Fruit fly (Drosophila melanogaster) whole organism, embryonic: ENCODE data around the gene CG6225.

ENCODE experiments used
- Asciz ChIP-seq: fragments of 200-800 bp; sonication (Bioruptor generic); optimal IDR thresholded peaks from 2 replicates; lab custom pipeline; 2017; ENCODE audit warnings: missing biosample characterization, mild to moderate bottlenecking, missing genetic modification characterization, missing genetic modification reagents
- BEAF-32 ChIP-seq: fragments of 200-800 bp; sonication (Bioruptor generic); optimal IDR thresholded peaks from 3 replicates; lab custom pipeline; 2017; ENCODE audit warnings: missing biosample characterization, missing genetic modification characterization, mild to moderate bottlenecking, moderate library complexity, missing genetic modification reagents
- Bdp1 ChIP-seq: fragments of 200-800 bp; sonication (Bioruptor generic); optimal IDR thresholded peaks from 3 replicates; lab custom pipeline; 2016; ENCODE audit warnings: missing biosample characterization, missing genetic modification characterization
- Bteb2 ChIP-seq: fragments of 200-800 bp; sonication (Bioruptor generic); optimal IDR thresholded peaks from 2 replicates; lab custom pipeline; 2016; ENCODE audit warnings: missing biosample characterization, missing genetic modification characterization
- CG10543 ChIP-seq: fragments of 200-800 bp; sonication (Bioruptor generic); optimal IDR thresholded peaks from 3 replicates; lab custom pipeline; 2017; ENCODE audit warnings: missing biosample characterization, mild to moderate bottlenecking, missing genetic modification characterization, moderate library complexity
- CG11695 ChIP-seq: fragments of 200-800 bp; sonication (Bioruptor generic); IDR thresholded peaks from 3 replicates; pipeline ENCODE4 v1.3.6; 2022; ENCODE audit warnings: missing biosample characterization, missing genetic modification characterization
- CG13894 ChIP-seq: fragments of 200-800 bp; sonication (Bioruptor generic); optimal IDR thresholded peaks from 3 replicates; lab custom pipeline; 2018; ENCODE audit warnings: missing biosample characterization, mild to moderate bottlenecking, missing genetic modification characterization, moderate library complexity
- CG15696 ChIP-seq: fragments of 200-800 bp; sonication (Bioruptor generic); optimal IDR thresholded peaks from 2 replicates; lab custom pipeline; 2019; ENCODE audit warnings: missing biosample characterization, mild to moderate bottlenecking, missing genetic modification characterization, moderate library complexity
- CG17912 ChIP-seq: fragments of 200-800 bp; sonication (Bioruptor generic); optimal IDR thresholded peaks from 2 replicates; lab custom pipeline; 2018; ENCODE audit warnings: missing biosample characterization, mild to moderate bottlenecking, missing genetic modification characterization
- CG18262 ChIP-seq: fragments of 200-800 bp; optimal IDR thresholded peaks from 3 replicates; lab custom pipeline; 2019; ENCODE audit warnings: missing biosample characterization, mild to moderate bottlenecking, missing genetic modification characterization, moderate library complexity
- CG30431 ChIP-seq: fragments of 200-800 bp; sonication (Bioruptor generic); optimal IDR thresholded peaks from 2 replicates; lab custom pipeline; 2017; ENCODE audit warnings: missing biosample characterization, missing genetic modification characterization
- CG34376 ChIP-seq: fragments of 200-800 bp; sonication (Bioruptor generic); optimal IDR thresholded peaks from 2 replicates; lab custom pipeline; 2018; ENCODE audit warnings: missing biosample characterization, mild to moderate bottlenecking, missing genetic modification characterization
- CG34422 ChIP-seq: fragments of 200-800 bp; sonication (Bioruptor generic); IDR thresholded peaks from 3 replicates; pipeline ENCODE4 v1.3.6; 2022; ENCODE audit warnings: missing biosample characterization, missing genetic modification characterization
- CG4360 ChIP-seq: fragments of 200-800 bp; sonication (Bioruptor generic); IDR thresholded peaks from 2 replicates; pipeline ENCODE4 v1.3.6; 2022; ENCODE audit warnings: missing biosample characterization, missing genetic modification characterization
- CG4424 ChIP-seq: fragments of 200-800 bp; sonication (Bioruptor generic); optimal IDR thresholded peaks from 3 replicates; lab custom pipeline; 2016; ENCODE audit warnings: missing biosample characterization, missing genetic modification characterization
- CG4730 ChIP-seq: fragments of 200-800 bp; sonication (Bioruptor generic); IDR thresholded peaks from 2 replicates; pipeline ENCODE4 v1.3.6; 2022; ENCODE audit warnings: missing biosample characterization, missing genetic modification characterization
- CG6689 ChIP-seq: fragments of 200-800 bp; sonication (Bioruptor generic); IDR thresholded peaks from 2 replicates; pipeline ENCODE4 v1.3.6; 2022; ENCODE audit warnings: missing biosample characterization, missing genetic modification characterization
- CG7745 ChIP-seq: fragments of 200-800 bp; sonication (Bioruptor generic); optimal IDR thresholded peaks from 2 replicates; lab custom pipeline; 2018; ENCODE audit warnings: missing biosample characterization, mild to moderate bottlenecking, missing genetic modification characterization, moderate library complexity
- Camta ChIP-seq: fragments of 200-800 bp; sonication (Bioruptor generic); optimal IDR thresholded peaks from 2 replicates; lab custom pipeline; 2016; ENCODE audit warnings: missing biosample characterization, missing genetic modification characterization
- D ChIP-seq, 2 experiments: fragments of 200-800 bp in 1 of 2; fragments of >200 bp in 1 of 2; sonication (Bioruptor generic) in 1 of 2; optimal IDR thresholded peaks; 2 replicates in 1 of 2; 3 replicates in 1 of 2; lab custom pipeline; 2017; ENCODE audit warnings: mild to moderate bottlenecking in 1 of 2, missing biosample characterization in 1 of 2, missing genetic modification characterization in 1 of 2, missing genetic modification reagents in 1 of 2
- Eip74EF ChIP-seq, 2 experiments: fragments of 200-800 bp in 1 of 2; fragments of >200 bp in 1 of 2; sonication (Bioruptor generic) in 1 of 2; optimal IDR thresholded peaks; 2 replicates each; lab custom pipeline; 2017 to 2019; ENCODE audit warnings: missing biosample characterization in 2 of 2, missing genetic modification characterization in 2 of 2, mild to moderate bottlenecking in 1 of 2, moderate library complexity in 1 of 2
- Hr78 ChIP-seq, 2 experiments: fragments of 200-800 bp in 1 of 2; fragments of >200 bp in 1 of 2; sonication (Bioruptor generic) in 1 of 2; optimal IDR thresholded peaks; 2 replicates each; lab custom pipeline; 2017 to 2019; ENCODE audit warnings: missing biosample characterization in 2 of 2, missing genetic modification characterization in 2 of 2, mild to moderate bottlenecking in 1 of 2, moderate library complexity in 1 of 2
- Kr ChIP-seq: fragments of 200-800 bp; sonication (Bioruptor generic); optimal IDR thresholded peaks from 2 replicates; lab custom pipeline; 2017; ENCODE audit warnings: missing biosample characterization, mild to moderate bottlenecking, missing genetic modification characterization
- Myb ChIP-seq: fragments of 200-800 bp; sonication (Bioruptor generic); optimal IDR thresholded peaks from 2 replicates; lab custom pipeline; 2016; ENCODE audit warnings: missing biosample characterization, missing genetic modification characterization
- NFAT ChIP-seq: fragments of 200-800 bp; sonication (Bioruptor generic); IDR thresholded peaks from 2 replicates; pipeline ENCODE4 v1.3.6; 2022; ENCODE audit warnings: missing biosample characterization, missing genetic modification characterization
- Opbp ChIP-seq: fragments of 200-800 bp; sonication (Bioruptor generic); IDR thresholded peaks from 3 replicates; pipeline ENCODE4 v1.3.6; 2022; ENCODE audit warnings: missing biosample characterization, missing genetic modification characterization; ENCODE audit not compliant: partially characterized antibody
- Poxn ChIP-seq: fragments of 200-800 bp; sonication (Bioruptor generic); IDR thresholded peaks from 2 replicates; pipeline ENCODE4 v1.3.6; 2022; ENCODE audit warnings: missing biosample characterization, missing genetic modification characterization
- Ptx1 ChIP-seq: fragments of 200-800 bp; sonication (Bioruptor generic); IDR thresholded peaks from 2 replicates; pipeline ENCODE4 v1.3.6; 2022; ENCODE audit warnings: missing biosample characterization, missing genetic modification characterization
- Side ChIP-seq: fragments of 200-800 bp; sonication (Bioruptor generic); optimal IDR thresholded peaks from 2 replicates; lab custom pipeline; 2016; ENCODE audit warnings: missing biosample characterization, missing genetic modification characterization
- dysf ChIP-seq: fragments of 200-800 bp; sonication (Bioruptor generic); IDR thresholded peaks from 3 replicates; pipeline ENCODE4 v1.3.6; 2022; ENCODE audit warnings: missing biosample characterization, missing genetic modification characterization
- gcm ChIP-seq: fragments of 200-800 bp; sonication (Bioruptor generic); optimal IDR thresholded peaks from 2 replicates; lab custom pipeline; 2019; ENCODE audit warnings: missing biosample characterization, mild to moderate bottlenecking, missing genetic modification characterization, moderate library complexity
- gcm2 ChIP-seq: fragments of 200-800 bp; sonication (Bioruptor generic); optimal IDR thresholded peaks from 2 replicates; lab custom pipeline; 2016; ENCODE audit warnings: missing biosample characterization, missing genetic modification characterization
- lov ChIP-seq, 2 experiments: fragments of 200-800 bp in 1 of 2; fragments of >200 bp in 1 of 2; sonication (Bioruptor generic) in 1 of 2; IDR thresholded peaks in 1 of 2; optimal IDR thresholded peaks in 1 of 2; 2 replicates in 1 of 2; 3 replicates in 1 of 2; pipeline versions ENCODE4 v1.3.6 to Lab custom; 2017 to 2022; ENCODE audit warnings: missing biosample characterization in 1 of 2, missing genetic modification characterization in 1 of 2
- pfk ChIP-seq: fragments of 200-800 bp; sonication (Bioruptor generic); optimal IDR thresholded peaks from 2 replicates; lab custom pipeline; 2018; ENCODE audit warnings: missing biosample characterization, mild to moderate bottlenecking, missing genetic modification characterization, moderate library complexity
- row ChIP-seq: fragments of 200-800 bp; sonication (Bioruptor generic); IDR thresholded peaks from 3 replicates; pipeline ENCODE4 v1.3.6; 2022; ENCODE audit warnings: missing biosample characterization, missing genetic modification characterization
- sc ChIP-seq, 3 experiments: fragments of >200 bp in 2 of 3; fragments of 200-800 bp in 1 of 3; sonication (Bioruptor generic) in 1 of 3; optimal IDR thresholded peaks; 2 replicates in 2 of 3; 3 replicates in 1 of 3; lab custom pipeline; 2017; ENCODE audit warnings: mild to moderate bottlenecking in 1 of 3, missing biosample characterization in 1 of 3, missing genetic modification characterization in 1 of 3, missing genetic modification reagents in 1 of 3
- sens ChIP-seq: fragments of 200-800 bp; sonication (Bioruptor generic); peaks from one replicate; lab custom pipeline; 2016; ENCODE audit warnings: missing biosample characterization, missing genetic modification characterization
- stc ChIP-seq: fragments of 200-800 bp; sonication (Bioruptor generic); IDR thresholded peaks from 2 replicates; pipeline ENCODE4 v1.3.6; 2022; ENCODE audit warnings: missing biosample characterization, missing genetic modification characterization
- sug ChIP-seq: fragments of 200-800 bp; optimal IDR thresholded peaks from 2 replicates; lab custom pipeline; 2019; ENCODE audit warnings: missing biosample characterization, mild to moderate bottlenecking, missing genetic modification characterization, moderate library complexity

The CG6225 gene

dm6 chr3R:12678850-12679249 lies 24.5 kb downstream of the CG6225 start, which contains the start of gene mbo (continued):
- TF ChIP-seq Asciz (GFP tag; lab: Kevin White, UChicago) (no peak), CG7745 (tag; lab: Kevin White, UChicago) (no peak), Side (GFP tag; lab: Kevin White, UChicago) (no peak), dysf (GFP tag; lab: Robert Waterston, UW) (no peak), CG18262 (tag; lab: Kevin White, UChicago) (no peak), CG34422 (GFP tag; lab: Robert Waterston, UW) (no peak), gcm2 (GFP tag; lab: Kevin White, UChicago) (no peak), CG17912 (GFP tag; lab: Kevin White, UChicago) (no peak), Poxn (GFP tag; lab: Robert Waterston, UW) (no peak), CG13894 (tag; lab: Kevin White, UChicago) (no peak), Ptx1 (GFP tag; lab: Robert Waterston, UW) (no peak), Bdp1 (no peak), CG4424 (GFP tag; lab: Kevin White, UChicago) (no peak), Myb (GFP tag; lab: Kevin White, UChicago) (peak; percentile 13), sc (optimal IDR thresholded peaks at IDR 0.05; lab: Kevin White, UChicago) (no peak), sc (GFP tag; optimal IDR thresholded peaks at IDR 0.05; lab: Kevin White, UChicago) (no peak), row (no peak), CG15696 (tag; lab: Kevin White, UChicago) (no peak), BEAF-32 (GFP tag; lab: Kevin White, UChicago) (no peak), gcm (no peak), CG30431 (GFP tag; lab: Kevin White, UChicago) (no peak), Bteb2 (GFP tag; lab: Kevin White, UChicago) (no peak)

dm6 chr3R:12681275-12681674 lies 26.9 kb downstream of the CG6225 start, which contains the start of gene Cyp313a4:
Gene Cyp313a4, minus strand, starts transcription at chr3R:12681375.
- no peak for TF ChIP-seq Opbp (GFP tag; lab: Robert Waterston, UW)
- no peak for TF ChIP-seq NFAT (GFP tag; lab: Robert Waterston, UW)
- TF ChIP-seq CG4730, result no peak
- TF ChIP-seq Kr (GFP tag; lab: Kevin White, UChicago), result no peak
- no peak for TF ChIP-seq CG6689 (GFP tag; lab: Robert Waterston, UW)
- no peak for TF ChIP-seq pfk (GFP tag; lab: Kevin White, UChicago)
- no peak for TF ChIP-seq CG4360
- no peak for TF ChIP-seq D (optimal IDR thresholded peaks at IDR 0.05; lab: Kevin White, UChicago)
- no peak for TF ChIP-seq D (GFP tag; optimal IDR thresholded peaks at IDR 0.05; lab: Kevin White, UChicago)
- no peak for TF ChIP-seq CG18262 (tag; lab: Kevin White, UChicago)

dm6 chr3R:12685290-12685689 lies 30.9 kb downstream of the CG6225 start:
- no peak for TF ChIP-seq Camta (GFP tag; lab: Kevin White, UChicago)
- TF ChIP-seq stc (GFP tag; lab: Robert Waterston, UW), result no peak
- TF ChIP-seq Hr78 (GFP tag; optimal IDR thresholded peaks at IDR 0.05; lab: Kevin White, UChicago), result peak in 1 of 2 experiments; percentile 37
- peak in 1 of 2 experiments; percentile 7 for TF ChIP-seq Eip74EF (GFP tag; optimal IDR thresholded peaks at IDR 0.05; lab: Kevin White, UChicago)
- TF ChIP-seq CG10543 (GFP tag; lab: Kevin White, UChicago), result peak; percentile 36
- TF ChIP-seq sug (tag; lab: Kevin White, UChicago), result peak; percentile 54
- TF ChIP-seq sens, result peak; percentile 26
- TF ChIP-seq CG34376 (GFP tag; lab: Kevin White, UChicago), result peak; percentile 72
- TF ChIP-seq lov (optimal IDR thresholded peaks at IDR 0.05; lab: Kevin White, UChicago), result no peak
- TF ChIP-seq lov (GFP tag; IDR thresholded peaks at IDR 0.05; lab: Robert Waterston, UW), result no peak
- 0 out of 3 replicates have a peak, but pooled peaks have one; percentile 14 for TF ChIP-seq CG11695 (GFP tag; lab: Robert Waterston, UW)
- TF ChIP-seq, all 482 proteins: peak for 7
